Fruit fly (Drosophila melanogaster) whole organism, embryonic: ENCODE results near the gene stac.

Experiments
- ATbp ChIP-seq: fragments of 200-800 bp; sonication (Bioruptor generic); optimal IDR thresholded peaks from 2 replicates; lab custom pipeline; 2017; ENCODE audit warnings: missing biosample characterization, mild to moderate bottlenecking, missing genetic modification characterization, missing genetic modification reagents
- Atf3 ChIP-seq: fragments of 200-800 bp; sonication (Bioruptor generic); optimal IDR thresholded peaks from 3 replicates; lab custom pipeline; 2016; ENCODE audit warnings: missing biosample characterization, missing genetic modification characterization
- CG10147 ChIP-seq: fragments of 200-800 bp; sonication (Bioruptor generic); optimal IDR thresholded peaks from 2 replicates; lab custom pipeline; 2019; ENCODE audit warnings: missing biosample characterization, mild to moderate bottlenecking, missing genetic modification characterization, moderate library complexity
- CG11398 ChIP-seq: fragments of 200-800 bp; sonication (Bioruptor generic); optimal IDR thresholded peaks from 2 replicates; lab custom pipeline; 2016; ENCODE audit warnings: missing biosample characterization, missing genetic modification characterization
- CG11696 ChIP-seq: fragments of 200-800 bp; sonication (Bioruptor generic); IDR thresholded peaks from 2 replicates; pipeline ENCODE4 v1.3.6; 2022; ENCODE audit warnings: missing biosample characterization, missing genetic modification characterization
- CG14050 ChIP-seq: fragments of 200-800 bp; sonication (Bioruptor generic); IDR thresholded peaks from 3 replicates; pipeline ENCODE4 v1.3.6; 2022; ENCODE audit warnings: missing biosample characterization, missing genetic modification characterization
- CG14441 ChIP-seq: fragments of 200-800 bp; sonication (Bioruptor generic); IDR thresholded peaks from 2 replicates; pipeline ENCODE4 v1.3.6; 2022; ENCODE audit warnings: missing biosample characterization, missing genetic modification characterization
- CG15011 ChIP-seq: fragments of 200-800 bp; sonication (Bioruptor generic); optimal IDR thresholded peaks from 3 replicates; lab custom pipeline; 2018; ENCODE audit warnings: missing biosample characterization, mild to moderate bottlenecking, missing genetic modification characterization
- CG16863 ChIP-seq: fragments of 200-800 bp; sonication (Bioruptor generic); optimal IDR thresholded peaks from 3 replicates; lab custom pipeline; 2016; ENCODE audit warnings: missing biosample characterization, missing genetic modification characterization
- CG17568 ChIP-seq: fragments of 200-800 bp; sonication (Bioruptor generic); optimal IDR thresholded peaks from 2 replicates; lab custom pipeline; 2018; ENCODE audit warnings: missing biosample characterization, mild to moderate bottlenecking, missing genetic modification characterization, moderate library complexity
- CG17829 ChIP-seq: fragments of 200-800 bp; optimal IDR thresholded peaks from 2 replicates; lab custom pipeline; 2019; ENCODE audit warnings: missing biosample characterization, mild to moderate bottlenecking, missing genetic modification characterization, moderate library complexity
- CG1832 ChIP-seq: fragments of 200-800 bp; sonication (Bioruptor generic); optimal IDR thresholded peaks from 2 replicates; lab custom pipeline; 2017; ENCODE audit warnings: missing biosample characterization, mild to moderate bottlenecking, missing genetic modification characterization, inconsistent platforms
- CG30020 ChIP-seq: fragments of 200-800 bp; optimal IDR thresholded peaks from 2 replicates; lab custom pipeline; 2019; ENCODE audit warnings: missing biosample characterization, mild to moderate bottlenecking, missing genetic modification characterization, moderate library complexity
- CG30431 ChIP-seq: fragments of 200-800 bp; sonication (Bioruptor generic); optimal IDR thresholded peaks from 2 replicates; lab custom pipeline; 2017; ENCODE audit warnings: missing biosample characterization, missing genetic modification characterization
- CG31441 ChIP-seq: fragments of 200-800 bp; sonication (Bioruptor generic); IDR thresholded peaks from 2 replicates; pipeline ENCODE4 v1.3.6; 2022; ENCODE audit warnings: missing biosample characterization, missing genetic modification characterization
- CG33557 ChIP-seq: fragments of 200-800 bp; sonication (Bioruptor generic); optimal IDR thresholded peaks from 2 replicates; lab custom pipeline; 2019; ENCODE audit warnings: missing biosample characterization, mild to moderate bottlenecking, missing genetic modification characterization, moderate library complexity
- CG34376 ChIP-seq: fragments of 200-800 bp; sonication (Bioruptor generic); optimal IDR thresholded peaks from 2 replicates; lab custom pipeline; 2018; ENCODE audit warnings: missing biosample characterization, mild to moderate bottlenecking, missing genetic modification characterization
- CG34422 ChIP-seq: fragments of 200-800 bp; sonication (Bioruptor generic); IDR thresholded peaks from 3 replicates; pipeline ENCODE4 v1.3.6; 2022; ENCODE audit warnings: missing biosample characterization, missing genetic modification characterization
- CG43689 ChIP-seq: fragments of 200-800 bp; sonication (Bioruptor generic); IDR thresholded peaks from 2 replicates; pipeline ENCODE4 v1.3.6; 2022; ENCODE audit warnings: missing biosample characterization, missing genetic modification characterization
- CG4707 ChIP-seq: fragments of 200-800 bp; sonication (Bioruptor generic); optimal IDR thresholded peaks from 2 replicates; lab custom pipeline; 2018; ENCODE audit warnings: missing biosample characterization, mild to moderate bottlenecking, missing genetic modification characterization, moderate library complexity
- CG7928 ChIP-seq: fragments of 200-800 bp; sonication (Bioruptor generic); optimal IDR thresholded peaks from 2 replicates; lab custom pipeline; 2017; ENCODE audit warnings: missing biosample characterization, mild to moderate bottlenecking, missing genetic modification characterization
- CG8478 ChIP-seq: fragments of >200 bp; optimal IDR thresholded peaks from 2 replicates; lab custom pipeline; 2018
- CG9797 ChIP-seq: fragments of 200-800 bp; sonication (Bioruptor generic); optimal IDR thresholded peaks from 3 replicates; lab custom pipeline; 2018; ENCODE audit warnings: missing biosample characterization, mild to moderate bottlenecking, missing genetic modification characterization
- CG9817 ChIP-seq: fragments of 200-800 bp; sonication (Bioruptor generic); optimal IDR thresholded peaks from 2 replicates; lab custom pipeline; 2018; ENCODE audit warnings: missing biosample characterization, mild to moderate bottlenecking, missing genetic modification characterization, moderate library complexity
- CG9876 ChIP-seq: fragments of 200-800 bp; sonication (Bioruptor generic); optimal IDR thresholded peaks from 2 replicates; lab custom pipeline; 2016; ENCODE audit warnings: missing biosample characterization, missing genetic modification characterization
- CrebB ChIP-seq: fragments of 200-800 bp; sonication (Bioruptor generic); optimal IDR thresholded peaks from 3 replicates; lab custom pipeline; 2018; ENCODE audit warnings: missing biosample characterization, mild to moderate bottlenecking, missing genetic modification characterization
- E2f2 ChIP-seq: fragments of 200-800 bp; sonication (Bioruptor generic); IDR thresholded peaks from 2 replicates; pipeline ENCODE4 v1.3.6; 2022; ENCODE audit warnings: missing biosample characterization, missing genetic modification characterization
- ERR ChIP-seq: fragments of 200-800 bp; sonication (Bioruptor generic); optimal IDR thresholded peaks from 2 replicates; lab custom pipeline; 2016; ENCODE audit warnings: missing biosample characterization, missing genetic modification characterization
- H15 ChIP-seq: fragments of 200-800 bp; sonication (Bioruptor generic); IDR thresholded peaks from 3 replicates; pipeline ENCODE4 v1.3.6; 2022; ENCODE audit warnings: missing biosample characterization, missing genetic modification characterization
- MESR4 ChIP-seq: fragments of 200-800 bp; sonication (Bioruptor generic); optimal IDR thresholded peaks from 2 replicates; lab custom pipeline; 2018; ENCODE audit warnings: missing biosample characterization, mild to moderate bottlenecking, missing genetic modification characterization, moderate library complexity
- Meics ChIP-seq: fragments of 200-800 bp; sonication (Bioruptor generic); optimal IDR thresholded peaks from 2 replicates; lab custom pipeline; 2017; ENCODE audit warnings: missing biosample characterization, mild to moderate bottlenecking, missing genetic modification characterization
- NC2α ChIP-seq: fragments of 200-800 bp; sonication (Bioruptor generic); optimal IDR thresholded peaks from 2 replicates; lab custom pipeline; 2016; ENCODE audit warnings: missing biosample characterization, missing genetic modification characterization
- NK7.1 ChIP-seq: fragments of 200-800 bp; sonication (Bioruptor generic); optimal IDR thresholded peaks from 3 replicates; lab custom pipeline; 2016; ENCODE audit warnings: missing biosample characterization, missing genetic modification characterization
- Ssrp ChIP-seq: fragments of 200-800 bp; sonication (Bioruptor generic); optimal IDR thresholded peaks from 2 replicates; lab custom pipeline; 2018; ENCODE audit warnings: missing biosample characterization, mild to moderate bottlenecking, missing genetic modification characterization, moderate library complexity
- Tbp ChIP-seq: fragments of >200 bp; optimal IDR thresholded peaks from 2 replicates; lab custom pipeline; 2018; ENCODE audit warnings: missing biosample characterization, missing genetic modification characterization
- az2 ChIP-seq: fragments of 200-800 bp; sonication (Bioruptor generic); optimal IDR thresholded peaks from 3 replicates; lab custom pipeline; 2016; ENCODE audit warnings: missing biosample characterization, missing genetic modification characterization
- dmrt99B ChIP-seq: fragments of 200-800 bp; sonication (Bioruptor generic); optimal IDR thresholded peaks from 2 replicates; lab custom pipeline; 2018; ENCODE audit warnings: missing biosample characterization, mild to moderate bottlenecking, missing genetic modification characterization, moderate library complexity
- exex ChIP-seq: fragments of 200-800 bp; sonication (Bioruptor generic); optimal IDR thresholded peaks from 4 replicates; lab custom pipeline; 2018; ENCODE audit warnings: missing biosample characterization, mild to moderate bottlenecking, missing genetic modification characterization, moderate library complexity
- kah ChIP-seq: fragments of 200-800 bp; sonication (Bioruptor generic); optimal IDR thresholded peaks from 2 replicates; lab custom pipeline; 2018; ENCODE audit warnings: missing biosample characterization, mild to moderate bottlenecking, missing genetic modification characterization
- lov ChIP-seq, 2 experiments: fragments of 200-800 bp in 1 of 2; fragments of >200 bp in 1 of 2; sonication (Bioruptor generic) in 1 of 2; IDR thresholded peaks in 1 of 2; optimal IDR thresholded peaks in 1 of 2; 2 replicates in 1 of 2; 3 replicates in 1 of 2; pipeline versions ENCODE4 v1.3.6 to Lab custom; 2017 to 2022; ENCODE audit warnings: missing biosample characterization in 1 of 2, missing genetic modification characterization in 1 of 2
- pan ChIP-seq, 4 experiments: fragments of >200 bp in 3 of 4; fragments of 200-800 bp in 1 of 4; sonication (Bioruptor generic) in 1 of 4; optimal IDR thresholded peaks in 3 of 4; IDR thresholded peaks in 1 of 4; 2 replicates each; pipeline versions ENCODE4 v1.3.6 to Lab custom; 2017 to 2022; ENCODE audit warnings: missing biosample characterization in 2 of 4, missing genetic modification characterization in 2 of 4, mixed read lengths in 1 of 4
- pb ChIP-seq: fragments of 200-800 bp; sonication (Bioruptor generic); optimal IDR thresholded peaks from 3 replicates; lab custom pipeline; 2016; ENCODE audit warnings: missing biosample characterization, missing genetic modification characterization
- pnt ChIP-seq: fragments of 200-800 bp; sonication (Bioruptor generic); optimal IDR thresholded peaks from 3 replicates; lab custom pipeline; 2016; ENCODE audit warnings: missing biosample characterization, missing genetic modification characterization
- prd ChIP-seq, 3 experiments: fragments of >200 bp in 2 of 3; fragments of 200-800 bp in 1 of 3; sonication (Bioruptor generic) in 1 of 3; optimal IDR thresholded peaks in 2 of 3; IDR thresholded peaks in 1 of 3; 2 replicates in 2 of 3; 3 replicates in 1 of 3; pipeline versions ENCODE4 v1.3.6 to Lab custom; 2017 to 2022; ENCODE audit warnings: missing biosample characterization in 1 of 3, missing genetic modification characterization in 1 of 3
- ro ChIP-seq: fragments of 200-800 bp; sonication (Bioruptor generic); IDR thresholded peaks from 2 replicates; pipeline ENCODE4 v1.3.6; 2022; ENCODE audit warnings: missing biosample characterization, missing genetic modification characterization
- sc ChIP-seq, 3 experiments: fragments of >200 bp in 2 of 3; fragments of 200-800 bp in 1 of 3; sonication (Bioruptor generic) in 1 of 3; optimal IDR thresholded peaks; 2 replicates in 2 of 3; 3 replicates in 1 of 3; lab custom pipeline; 2017; ENCODE audit warnings: mild to moderate bottlenecking in 1 of 3, missing biosample characterization in 1 of 3, missing genetic modification characterization in 1 of 3, missing genetic modification reagents in 1 of 3
- shn ChIP-seq: fragments of 200-800 bp; sonication (Bioruptor generic); optimal IDR thresholded peaks from 3 replicates; lab custom pipeline; 2016; ENCODE audit warnings: missing biosample characterization, missing genetic modification characterization
- slbo ChIP-seq: fragments of 200-800 bp; sonication (Bioruptor generic); IDR thresholded peaks from 2 replicates; pipeline ENCODE4 v1.3.6; 2022; ENCODE audit warnings: missing biosample characterization, missing genetic modification characterization
- sna ChIP-seq: fragments of 200-800 bp; sonication (Bioruptor generic); IDR thresholded peaks from 2 replicates; pipeline ENCODE4 v1.3.6; 2022; ENCODE audit warnings: missing biosample characterization, missing genetic modification characterization; ENCODE audit not compliant: partially characterized antibody
- vvl ChIP-seq: fragments of 200-800 bp; sonication (Bioruptor generic); IDR thresholded peaks from 2 replicates; pipeline ENCODE4 v1.3.6; 2022; ENCODE audit warnings: missing biosample characterization, missing genetic modification characterization

Gene stac

dm6 chr3R:25069569-25069968 is 13.5 kb downstream of the stac start, which contains the start of the genes Stt3B and CG11839 (continued):
- TF ChIP-seq CG9797 (GFP tag; lab: Kevin White, UChicago) (peak; percentile 39), Ssrp (tag; lab: Kevin White, UChicago) (peak; percentile 54), CG14050 (GFP tag; lab: Robert Waterston, UW) (peak; percentile 55), CG11398 (GFP tag; lab: Kevin White, UChicago) (peak; percentile 64), dmrt99B (tag; lab: Kevin White, UChicago) (no peak), NK7.1 (GFP tag; lab: Kevin White, UChicago) (no peak), sc (optimal IDR thresholded peaks at IDR 0.05; lab: Kevin White, UChicago) (no peak), sc (GFP tag; optimal IDR thresholded peaks at IDR 0.05; lab: Kevin White, UChicago) (no peak), CrebB (tag; lab: Kevin White, UChicago) (peak; percentile 3), CG11696 (GFP tag; lab: Robert Waterston, UW) (no peak), CG17829 (tag; lab: Kevin White, UChicago) (peak; percentile 72), lov (optimal IDR thresholded peaks at IDR 0.05; lab: Kevin White, UChicago) (no peak), lov (GFP tag; IDR thresholded peaks at IDR 0.05; lab: Robert Waterston, UW) (no peak), kah (GFP tag; lab: Kevin White, UChicago) (no peak), MESR4 (GFP tag; lab: Kevin White, UChicago) (peak; percentile 46), CG34376 (GFP tag; lab: Kevin White, UChicago) (peak; percentile 29), E2f2 (GFP tag; lab: Robert Waterston, UW) (peak; percentile 67), vvl (peak; percentile 68), CG31441 (GFP tag; lab: Robert Waterston, UW) (no peak), ATbp (GFP tag; lab: Kevin White, UChicago) (no peak), slbo (no peak; the same call in 1 of the 2 replicates), CG10147 (GFP tag; lab: Kevin White, UChicago) (no peak), Atf3 (GFP tag; lab: Kevin White, UChicago) (peak; percentile 45), CG17568 (no peak), pan (optimal IDR thresholded peaks at IDR 0.05; lab: Kevin White, UChicago) (no peak), pan (GFP tag; optimal IDR thresholded peaks at IDR 0.05 in 1 of 2, IDR thresholded peaks at IDR 0.05 in 1 of 2) (peak in 1 of 2 experiments; percentile 50), CG33557 (GFP tag; lab: Kevin White, UChicago) (peak; percentile 54), Tbp (GFP tag; lab: Kevin White, UChicago) (no peak), az2 (GFP tag; lab: Kevin White, UChicago) (peak; percentile 66), CG30431 (GFP tag; lab: Kevin White, UChicago) (no peak), pb (GFP tag; lab: Kevin White, UChicago) (no peak), ro (GFP tag; lab: Robert Waterston, UW) (no peak), sna (GFP tag; lab: Robert Waterston, UW) (peak; percentile 93), NC2α (GFP tag; lab: Kevin White, UChicago) (no peak), CG14441 (GFP tag; lab: Robert Waterston, UW) (peak; percentile 79), Meics (GFP tag; lab: Kevin White, UChicago) (no peak), H15 (no peak), CG15011 (GFP tag; lab: Kevin White, UChicago) (no peak), CG9876 (peak; percentile 71), CG43689 (GFP tag; lab: Robert Waterston, UW) (no peak), CG1832 (GFP tag; lab: Kevin White, UChicago) (no peak), CG4707 (GFP tag; lab: Kevin White, UChicago) (no peak), CG30020 (tag; lab: Kevin White, UChicago) (peak; percentile 91), exex (no peak), prd (optimal IDR thresholded peaks at IDR 0.05; lab: Kevin White, UChicago) (no peak), prd (GFP tag; IDR thresholded peaks at IDR 0.05; lab: Robert Waterston, UW) (peak; percentile 79), pnt (peak; percentile 77), ERR (GFP tag; lab: Kevin White, UChicago) (peak; percentile 59), CG16863 (GFP tag; lab: Kevin White, UChicago) (peak; percentile 49), CG7928 (GFP tag; lab: Kevin White, UChicago) (peak; percentile 91), CG34422 (GFP tag; lab: Robert Waterston, UW) (peak; percentile 89), shn (peak; percentile 81), CG9817 (tag; lab: Kevin White, UChicago) (peak; percentile 82), CG8478 (lab: Kevin White, UChicago) (no peak)
